Fruit fly (Drosophila melanogaster): ENCODE data around the gene Oseg5.

Oseg5 gene

dm6 chr2L:20831060-20831459 is 4.6 kb downstream of the Oseg5 start, which contains the start of gene CG31674 (continued):
- TF ChIP-seq CG15479 (GFP tag; optimal IDR thresholded peaks at IDR 0.05) (no peak), Lim3 (GFP tag; IDR thresholded peaks at IDR 0.05) (no peak), CG9215 (GFP tag; IDR thresholded peaks at IDR 0.05) (no peak), pfk (GFP tag; optimal IDR thresholded peaks at IDR 0.05) (no peak), chif (GFP tag; optimal IDR thresholded peaks at IDR 0.05) (no peak), btn (GFP tag; optimal IDR thresholded peaks at IDR 0.05) (no peak), CG8924 (tag; optimal IDR thresholded peaks at IDR 0.05) (no peak), Hr39 (optimal IDR thresholded peaks at IDR 0.05) (no peak), Asciz (GFP tag; optimal IDR thresholded peaks at IDR 0.05) (no peak), br (optimal IDR thresholded peaks at IDR 0.05) (no peak), CG13775 (GFP tag; optimal IDR thresholded peaks at IDR 0.05) (no peak), CG13624 (GFP tag; optimal IDR thresholded peaks at IDR 0.05) (no peak), Scr (GFP tag; IDR thresholded peaks at IDR 0.05; ENCODE audit: partially characterized antibody) (no peak), CG7786 (GFP tag; optimal IDR thresholded peaks at IDR 0.05) (no peak), gcm2 (GFP tag; optimal IDR thresholded peaks at IDR 0.05) (no peak), CG15269 (tag; optimal IDR thresholded peaks at IDR 0.05) (peak; percentile 22), dpn (GFP tag; optimal IDR thresholded peaks at IDR 0.05) (no peak), Jarid2 (GFP tag; optimal IDR thresholded peaks at IDR 0.05) (peak; percentile 51), Bteb2 (GFP tag; optimal IDR thresholded peaks at IDR 0.05) (no peak), croc (GFP tag; conservative IDR thresholded peaks at IDR 0.05) (no peak), trh (GFP tag; optimal IDR thresholded peaks at IDR 0.05) (no peak), CG12769 (tag; optimal IDR thresholded peaks at IDR 0.05) (no peak), seq (GFP tag; IDR thresholded peaks at IDR 0.05) (no peak), tll (GFP tag; optimal IDR thresholded peaks at IDR 0.05) (no peak), CG16779 (GFP tag; IDR thresholded peaks at IDR 0.05) (no peak), CG18619 (GFP tag; optimal IDR thresholded peaks at IDR 0.05) (no peak), Dbx (GFP tag; IDR thresholded peaks at IDR 0.05) (no peak), sens (GFP tag) (peak; percentile 28), sna (GFP tag; IDR thresholded peaks at IDR 0.05; ENCODE audit: partially characterized antibody) (no peak), CG2129 (GFP tag; IDR thresholded peaks at IDR 0.05; ENCODE audit: partially characterized antibody) (no peak), Doc3 (GFP tag; IDR thresholded peaks at IDR 0.05; ENCODE audit: partially characterized antibody) (no peak), Myb (GFP tag; optimal IDR thresholded peaks at IDR 0.05) (no peak), CG8388 (GFP tag; optimal IDR thresholded peaks at IDR 0.05) (no peak), CG1832 (GFP tag; optimal IDR thresholded peaks at IDR 0.05) (no peak), Bdp1 (GFP tag; optimal IDR thresholded peaks at IDR 0.05) (no peak), cg (GFP tag; optimal IDR thresholded peaks at IDR 0.05) (no peak), eve (GFP tag; optimal IDR thresholded peaks at IDR 0.05) (peak in 1 of 2 experiments; percentile 59), HLH4C (GFP tag; IDR thresholded peaks at IDR 0.05; ENCODE audit: partially characterized antibody) (no peak), NC2β (GFP tag; optimal IDR thresholded peaks at IDR 0.05) (no peak), CG6654 (GFP tag; optimal IDR thresholded peaks at IDR 0.05) (no peak), sens-2 (GFP tag; IDR thresholded peaks at IDR 0.05) (no peak), CG1603 (tag; optimal IDR thresholded peaks at IDR 0.05) (no peak), CG10979 (tag; optimal IDR thresholded peaks at IDR 0.05) (no peak), CG1602 (GFP tag; optimal IDR thresholded peaks at IDR 0.05) (no peak), CG8944 (GFP tag; optimal IDR thresholded peaks at IDR 0.05) (no peak), pita (GFP tag; optimal IDR thresholded peaks at IDR 0.05) (no peak), da (GFP tag; optimal IDR thresholded peaks at IDR 0.05) (no peak), maf-S (GFP tag; optimal IDR thresholded peaks at IDR 0.05) (no peak), Med (GFP tag) (peak; percentile 90), NFAT (GFP tag; IDR thresholded peaks at IDR 0.05) (peak; percentile 13; the same call in 1 of the 2 replicates), HLHmδ (GFP tag; optimal IDR thresholded peaks at IDR 0.05) (no peak), CG4820 (GFP tag; optimal IDR thresholded peaks at IDR 0.05) (no peak)

Measured in whole organism, embryonic.